Worm (Caenorhabditis elegans) whole organism, L4 larva: ENCODE data around the gene T09F3.5.

ENCODE experiments used
- aly-2 ChIP-seq: sonication (generic microtip); optimal IDR thresholded peaks from 2 replicates; lab custom pipeline; 2018; ENCODE audit warnings: missing biosample characterization, missing genetic modification characterization
- ceh-82 ChIP-seq: sonication (generic microtip); optimal IDR thresholded peaks from 2 replicates; lab custom pipeline; 2017; ENCODE audit warnings: missing biosample characterization, missing genetic modification characterization
- daf-12 ChIP-seq: fragments of 150-350 bp; optimal IDR thresholded peaks from 2 replicates; lab custom pipeline; 2014; ENCODE audit warnings: missing biosample characterization, missing genetic modification reagents, missing genetic modification characterization
- lin-1 ChIP-seq: fragments of 200-800 bp; sonication (Bioruptor generic); IDR thresholded peaks from 2 replicates; pipeline ENCODE4 v1.3.6; 2022; ENCODE audit warnings: missing genetic modification reagents, missing genetic modification characterization, missing compliant biosample characterization
- lin-13 ChIP-seq: fragments of 150-350 bp; optimal IDR thresholded peaks from 2 replicates; lab custom pipeline; 2014; ENCODE audit warnings: missing biosample characterization, missing genetic modification reagents, missing genetic modification characterization
- lin-39 ChIP-seq: fragments of 150-350 bp; optimal IDR thresholded peaks from 2 replicates; lab custom pipeline; 2014; ENCODE audit warnings: missing biosample characterization, missing genetic modification reagents, missing genetic modification characterization
- mdl-1 ChIP-seq, 2 experiments: fragments of 150-350 bp in 1 of 2; sonication (generic microtip) in 1 of 2; optimal IDR thresholded peaks; 2 replicates each; lab custom pipeline; 2014 to 2017; ENCODE audit warnings: missing biosample characterization in 2 of 2, missing genetic modification characterization in 2 of 2
- nhr-28 ChIP-seq: fragments of 150-350 bp; optimal IDR thresholded peaks from 2 replicates; lab custom pipeline; 2014; ENCODE audit warnings: missing biosample characterization, missing genetic modification characterization
- pqm-1 ChIP-seq: sonication (generic microtip); optimal IDR thresholded peaks from 2 replicates; lab custom pipeline; 2017; ENCODE audit warnings: missing biosample characterization, missing genetic modification characterization
- skn-1 ChIP-seq: fragments of 150-350 bp; optimal IDR thresholded peaks from 2 replicates; lab custom pipeline; 2014; ENCODE audit warnings: missing biosample characterization, missing genetic modification characterization
- unc-39 ChIP-seq: sonication (generic microtip); optimal IDR thresholded peaks from 2 replicates; lab custom pipeline; 2017; ENCODE audit warnings: missing biosample characterization, missing genetic modification characterization
- unc-62 ChIP-seq, 3 experiments: fragments of 150-350 bp in 1 of 3; sonication (generic microtip); optimal IDR thresholded peaks in 2 of 3; peaks in 1 of 3; 1 replicate in 1 of 3; 2 replicates in 2 of 3; lab custom pipeline; 2014 to 2017; ENCODE audit warnings: missing biosample characterization in 3 of 3, missing genetic modification characterization in 3 of 3, missing genetic modification reagents in 3 of 3, missing genotype in 1 of 3
- ztf-11 ChIP-seq: fragments of 150-350 bp; optimal IDR thresholded peaks from 2 replicates; lab custom pipeline; 2014; ENCODE audit warnings: missing biosample characterization, missing genetic modification characterization

ce11 chrII:10446300-10446699, 49.6 kb downstream of the T09F3.5 start:
- TF ChIP-seq unc-62 (GFP tag; optimal IDR thresholded peaks at IDR 0.05 in 1 of 2; lab: Kevin White, UChicago) (peak in 1 of 2 experiments; percentile 97), unc-62 (tag; optimal IDR thresholded peaks at IDR 0.05; lab: Kevin White, UChicago) (no peak), lin-1 (GFP tag; lab: Robert Waterston, UW) (no peak), skn-1 (tag; lab: Kevin White, UChicago) (no peak), aly-2 (tag; lab: Kevin White, UChicago) (no peak), lin-39 (tag; lab: Kevin White, UChicago) (no peak), unc-39 (tag; lab: Kevin White, UChicago) (no peak), ztf-11 (no peak), ceh-82 (tag; lab: Kevin White, UChicago) (no peak), mdl-1 (tag; optimal IDR thresholded peaks at IDR 0.05; lab: Kevin White, UChicago) (peak in 1 of 2 experiments; percentile 47), lin-13 (no peak), daf-12 (tag; lab: Kevin White, UChicago) (no peak), pqm-1 (no peak), nhr-28 (tag; lab: Kevin White, UChicago) (peak; percentile 85)
